Fruit fly (Drosophila melanogaster): ENCODE measurements around the gene ppk17.

Gene ppk17

DNA sequence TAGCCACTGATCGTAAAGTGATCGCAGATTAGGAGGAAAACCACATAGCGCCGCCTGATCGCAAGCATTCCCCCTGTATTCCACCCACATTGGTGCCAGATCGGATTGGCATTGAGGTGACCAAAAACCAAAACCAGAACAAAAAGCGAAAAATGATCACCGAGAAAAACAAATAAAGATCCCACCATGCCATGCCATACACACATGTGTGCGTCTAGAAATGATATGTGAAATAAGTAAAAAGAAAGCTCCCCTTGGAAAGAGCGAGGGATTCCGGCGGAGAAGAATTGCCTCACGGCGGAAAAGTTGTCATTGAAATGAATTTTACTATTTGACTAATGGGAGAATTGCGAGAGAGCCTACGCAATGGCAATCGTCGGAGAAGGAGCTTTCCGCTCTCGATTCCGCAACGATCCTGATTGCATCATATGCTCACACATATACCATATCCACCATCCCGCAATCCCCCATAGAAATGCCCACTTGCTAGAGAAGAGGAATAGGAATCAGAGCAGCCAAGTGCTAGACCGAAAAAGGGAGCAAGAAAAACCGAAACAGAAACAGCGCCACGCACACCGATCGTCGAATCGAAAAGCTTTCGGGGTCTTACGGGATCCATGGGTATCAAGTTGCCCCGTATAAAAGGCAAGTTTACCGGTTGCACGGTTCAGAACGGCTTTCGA is 5.9 kb upstream of the ppk17 start, which contains the start of gene Mhc:
Gene Mhc (plus strand): TSS at position 497 of the 683 bp plus-strand sequence.
- no peak for TF ChIP-seq CG17801 (GFP tag; optimal IDR thresholded peaks at IDR 0.05; ENCODE audit: partially characterized antibody)

- no peak for TF ChIP-seq CG17801 (GFP tag; optimal IDR thresholded peaks at IDR 0.05; ENCODE audit: partially characterized antibody)
Measured at dm6 chr2L:16764480-16764879, 4.1 kb upstream of the ppk17 start.

dm6 chr2L:16761891-16762290 is 1.5 kb upstream of the ppk17 start:
- TF ChIP-seq CG17801 (GFP tag; optimal IDR thresholded peaks at IDR 0.05; ENCODE audit: partially characterized antibody): no peak

dm6 chr2L:16754074-16754473 is 6.3 kb downstream of the ppk17 start, which contains the start of gene yellow-b:
yellow-b (plus strand) TSS chr2L:16754336.
- TF ChIP-seq CG17801 (GFP tag; optimal IDR thresholded peaks at IDR 0.05; ENCODE audit: partially characterized antibody): no peak

- TF ChIP-seq CG17801 (GFP tag; optimal IDR thresholded peaks at IDR 0.05; ENCODE audit: partially characterized antibody): no peak
Measured at dm6 chr2L:16752340-16752739, 8.0 kb downstream of the ppk17 start.

DNA sequence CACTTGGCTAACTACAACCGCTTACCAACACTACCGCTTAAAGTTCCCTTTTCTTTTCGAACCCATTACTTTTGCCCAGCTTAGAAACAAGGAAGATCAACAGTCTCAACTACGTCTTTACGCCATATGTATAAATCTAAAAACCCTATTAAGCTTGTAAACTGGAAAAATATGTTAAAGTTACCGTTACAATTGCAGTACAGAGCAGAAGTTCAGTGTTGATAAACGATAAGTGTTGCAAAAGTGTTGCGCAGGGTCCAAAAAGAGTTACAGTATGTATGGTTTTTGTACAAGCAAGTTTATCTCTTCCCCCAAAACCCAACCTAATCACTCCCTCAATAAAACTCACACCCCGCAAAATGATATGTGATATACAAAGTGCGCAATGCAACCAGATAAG is 13.2 kb downstream of the ppk17 start:
- no peak for TF ChIP-seq CG17801 (GFP tag; optimal IDR thresholded peaks at IDR 0.05; ENCODE audit: partially characterized antibody)

- no peak for TF ChIP-seq CG17801 (GFP tag; optimal IDR thresholded peaks at IDR 0.05; ENCODE audit: partially characterized antibody)
Measured at dm6 chr2L:16743055-16743805, 17.1 kb downstream of the ppk17 start, which contains the start of the genes LSm7 and BuGZ. LSm7 (minus strand) TSS chr2L:16743100. BuGZ (plus strand) TSS chr2L:16743405.

dm6 chr2L:16738206-16738900 is 22.0 kb downstream of the ppk17 start, which contains the start of the genes glu and ChLD3:
glu (minus strand) TSS chr2L:16738388.
ChLD3 (plus strand) TSS chr2L:16738850.
- no peak for TF ChIP-seq CG17801 (GFP tag; optimal IDR thresholded peaks at IDR 0.05; ENCODE audit: partially characterized antibody)

- no peak for TF ChIP-seq CG17801 (GFP tag; optimal IDR thresholded peaks at IDR 0.05; ENCODE audit: partially characterized antibody)
Measured at dm6 chr2L:16732338-16732892, 27.9 kb downstream of the ppk17 start, which contains the start of gene Nubp1. Nubp1 (plus strand) TSS chr2L:16732550.

DNA sequence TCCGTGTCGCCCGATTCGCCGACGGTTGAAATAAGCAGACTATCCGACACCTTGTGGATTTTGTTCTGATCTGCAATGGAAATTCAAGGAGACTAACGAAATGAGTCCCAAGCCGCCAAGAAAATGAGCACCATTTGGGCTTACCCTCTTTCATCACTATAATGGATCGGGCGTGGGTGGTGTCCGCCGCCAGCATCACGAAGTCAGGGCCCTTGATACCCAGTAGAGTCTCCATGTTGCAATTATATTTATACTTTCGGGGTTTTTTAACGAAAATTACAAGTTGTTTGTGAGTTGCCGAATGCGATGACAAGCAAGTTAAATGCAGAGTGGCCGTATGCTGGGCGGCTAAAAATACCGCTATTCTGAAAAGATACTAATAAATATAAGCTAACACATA is 28.6 kb downstream of the ppk17 start, which contains the start of gene Prosbeta4:
Gene Prosbeta4 (minus strand): TSS at position 335 of the 400 bp plus-strand sequence.
- TF ChIP-seq CG17801 (GFP tag; optimal IDR thresholded peaks at IDR 0.05; ENCODE audit: partially characterized antibody): no peak

DNA sequence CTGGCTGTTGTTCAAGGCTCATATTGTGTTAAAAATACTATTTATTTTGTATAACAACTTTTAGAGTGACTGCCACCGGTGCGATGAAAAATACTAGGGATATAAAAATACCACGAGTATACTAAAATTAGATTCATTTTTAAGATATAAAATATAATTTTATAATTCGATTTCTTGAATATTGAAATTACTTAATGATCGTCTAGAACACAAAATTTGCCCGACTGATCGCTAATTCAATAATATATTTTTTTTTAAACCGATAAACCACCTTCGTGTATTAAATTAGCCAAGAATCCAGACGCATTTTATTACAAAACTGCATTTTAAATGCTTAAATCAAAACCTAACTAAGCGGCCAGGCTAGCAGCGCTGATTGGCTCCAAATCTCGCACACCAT is 29.4 kb downstream of the ppk17 start, which contains the start of gene CG17996:
Gene CG17996 (minus strand): TSS at position 101 of the 400 bp plus-strand sequence.
- TF ChIP-seq CG17801 (GFP tag; optimal IDR thresholded peaks at IDR 0.05; ENCODE audit: partially characterized antibody): no peak

- TF ChIP-seq CG17801 (GFP tag; optimal IDR thresholded peaks at IDR 0.05; ENCODE audit: partially characterized antibody): no peak
Measured at dm6 chr2L:16729556-16729955, 30.8 kb downstream of the ppk17 start, which contains the start of gene Tsen2. Tsen2 (plus strand) TSS chr2L:16729777.

DNA sequence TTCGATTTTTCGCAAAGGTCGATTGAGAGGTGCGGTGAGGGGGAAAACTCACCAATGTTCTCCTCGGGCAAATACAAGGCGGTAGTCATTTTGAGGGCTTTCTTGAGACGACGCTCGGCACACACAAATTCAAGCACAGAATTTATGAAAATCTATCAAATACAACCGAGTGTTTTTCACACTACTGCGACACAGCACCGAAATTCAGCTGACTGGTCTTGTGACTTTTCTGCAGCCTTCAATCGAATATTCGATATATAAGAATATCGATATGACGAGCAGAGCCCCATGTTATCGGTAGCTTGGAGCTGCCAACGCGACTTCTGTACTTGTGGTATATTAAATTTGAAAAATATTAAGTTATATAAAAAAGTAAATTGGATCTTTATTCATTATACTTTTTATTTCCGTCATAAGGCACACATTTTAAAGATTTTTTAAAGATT is 32.8 kb downstream of the ppk17 start, which contains the start of gene VhaSFD:
Gene VhaSFD (minus strand): TSS at position 249 of the 446 bp plus-strand sequence.
- TF ChIP-seq CG17801 (GFP tag; optimal IDR thresholded peaks at IDR 0.05; ENCODE audit: partially characterized antibody): peak; percentile 44

dm6 chr2L:16722596-16722995 is 37.8 kb downstream of the ppk17 start:
- TF ChIP-seq CG17801 (GFP tag; optimal IDR thresholded peaks at IDR 0.05; ENCODE audit: partially characterized antibody): no peak

Measured in ovary, adult (tissue).